Worm (Caenorhabditis elegans): Measurements from ENCODE around the gene C47D2.1.
A peak's percentile ranks its signal among the peaks of the same experiment; 100 is the strongest.

C47D2.1 gene

ce11 chrX:8241906-8242305, 27.0 kb downstream of the C47D2.1 start, which contains the start of gene endu-2:
TSS of gene endu-2 (plus strand) at chrX:8242301.
- TF ChIP-seq hlh-30 (tag; optimal IDR thresholded peaks at IDR 0.05; ENCODE audit: insufficient read depth) (peak; percentile 47), pha-4 (GFP tag; IDR thresholded peaks at IDR 0.05) (no peak), pha-4 (tag; optimal IDR thresholded peaks at IDR 0.05) (no peak), mdl-1 (tag; optimal IDR thresholded peaks at IDR 0.05) (peak in 1 of 2 experiments; percentile 35), nhr-111 (GFP tag; optimal IDR thresholded peaks at IDR 0.05) (no peak), dmd-6 (GFP tag; IDR thresholded peaks at IDR 0.05) (peak; percentile 83), mdt-29 (GFP tag; IDR thresholded peaks at IDR 0.05) (no peak), mxl-3 (GFP tag; optimal IDR thresholded peaks at IDR 0.05) (peak; percentile 39), spr-1 (tag; optimal IDR thresholded peaks at IDR 0.05) (no peak), daf-16 (GFP tag; optimal IDR thresholded peaks at IDR 0.05) (no peak), daf-16 (tag; optimal IDR thresholded peaks at IDR 0.05) (peak; percentile 57), hlh-11 (tag; optimal IDR thresholded peaks at IDR 0.05) (peak; percentile 61), dve-1 (tag; optimal IDR thresholded peaks at IDR 0.05; ENCODE audit: insufficient read depth) (peak; percentile 57), nhr-28 (tag; optimal IDR thresholded peaks at IDR 0.05) (peak; percentile 26), pqm-1 (tag; optimal IDR thresholded peaks at IDR 0.05) (peak; percentile 33)

- no peak for TF ChIP-seq ZK337.2 (GFP tag; IDR thresholded peaks at IDR 0.05)
- TF ChIP-seq hlh-30 (tag; optimal IDR thresholded peaks at IDR 0.05; ENCODE audit: insufficient read depth) = peak; percentile 24
- no peak for TF ChIP-seq fkh-10 (GFP tag; optimal IDR thresholded peaks at IDR 0.05)
- TF ChIP-seq php-3 (GFP tag; IDR thresholded peaks at IDR 0.05) = peak; percentile 85; the same call in 1 of the 2 replicates
- TF ChIP-seq hif-1 (tag; optimal IDR thresholded peaks at IDR 0.05) = peak in 1 of 2 experiments; percentile 33
- no peak for TF ChIP-seq F37D6.2 (tag; optimal IDR thresholded peaks at IDR 0.05)
- peak; percentile 87 for TF ChIP-seq tra-1 (GFP tag; IDR thresholded peaks at IDR 0.05)
- TF ChIP-seq lin-1 (GFP tag; IDR thresholded peaks at IDR 0.05) = peak; percentile 64; the same call in 1 of the 2 replicates
- TF ChIP-seq zfp-3 (GFP tag; conservative IDR thresholded peaks at IDR 0.05) = no peak
- peak; percentile 75 for TF ChIP-seq hlh-11 (tag; optimal IDR thresholded peaks at IDR 0.05)
- peak; percentile 50 for TF ChIP-seq nhr-102 (tag; optimal IDR thresholded peaks at IDR 0.05)
- TF ChIP-seq aha-1 (tag) = peak; percentile 77
- peak; percentile 97 for TF ChIP-seq dmd-6 (GFP tag; IDR thresholded peaks at IDR 0.05)
- TF ChIP-seq daf-16 (GFP tag; optimal IDR thresholded peaks at IDR 0.05) = no peak
- peak; percentile 85 for TF ChIP-seq daf-16 (tag; optimal IDR thresholded peaks at IDR 0.05)
- TF ChIP-seq cey-2 (tag; optimal IDR thresholded peaks at IDR 0.05; ENCODE audit: borderline replicate concordance, insufficient read depth) = no peak
- TF ChIP-seq nhr-28 (tag; optimal IDR thresholded peaks at IDR 0.05) = peak; percentile 80
- TF ChIP-seq dve-1 (tag; optimal IDR thresholded peaks at IDR 0.05; ENCODE audit: insufficient read depth) = peak; percentile 92
- peak; percentile 25 for TF ChIP-seq mep-1 (tag; optimal IDR thresholded peaks at IDR 0.05)
- TF ChIP-seq mes-2 (tag; optimal IDR thresholded peaks at IDR 0.05; ENCODE audit: poor library complexity, severe bottlenecking) = peak; percentile 22
- peak; percentile 39 for TF ChIP-seq nhr-48 (tag; optimal IDR thresholded peaks at IDR 0.05)
- TF ChIP-seq lsy-2 (tag; optimal IDR thresholded peaks at IDR 0.05) = peak in 1 of 2 experiments; percentile 40
- no peak for TF ChIP-seq Y5F2A.4 (GFP tag; optimal IDR thresholded peaks at IDR 0.05)
- TF ChIP-seq gei-8 (GFP tag; optimal IDR thresholded peaks at IDR 0.05) = peak; percentile 50
- TF ChIP-seq mxl-3 (GFP tag; optimal IDR thresholded peaks at IDR 0.05) = peak; percentile 91
- peak; percentile 67 for TF ChIP-seq nhr-77 (tag; optimal IDR thresholded peaks at IDR 0.05)
- no peak for TF ChIP-seq Y48G9A.11 (GFP tag; IDR thresholded peaks at IDR 0.05)
- peak; percentile 67 for TF ChIP-seq nhr-10 (tag; optimal IDR thresholded peaks at IDR 0.05)
- TF ChIP-seq madf-9 (GFP tag; conservative IDR thresholded peaks at IDR 0.05) = 0 out of 2 replicates have a peak, but pooled peaks have one; percentile 19
- peak; percentile 34 to 86 for TF ChIP-seq mdl-1 (tag; optimal IDR thresholded peaks at IDR 0.05)
- peak; percentile 82 for TF ChIP-seq pqm-1 (tag; optimal IDR thresholded peaks at IDR 0.05)
Observed at ce11 chrX:8243116-8243515, 28.3 kb downstream of the C47D2.1 start.

- TF ChIP-seq nhr-77 (tag; optimal IDR thresholded peaks at IDR 0.05) (peak; percentile 36), dve-1 (tag; optimal IDR thresholded peaks at IDR 0.05; ENCODE audit: insufficient read depth) (peak; percentile 68), daf-16 (GFP tag; optimal IDR thresholded peaks at IDR 0.05) (no peak), daf-16 (tag; optimal IDR thresholded peaks at IDR 0.05) (peak; percentile 75), php-3 (GFP tag; IDR thresholded peaks at IDR 0.05) (peak; percentile 21; the same call in 1 of the 2 replicates), mep-1 (tag; optimal IDR thresholded peaks at IDR 0.05) (no peak), nhr-28 (tag; optimal IDR thresholded peaks at IDR 0.05) (peak; percentile 43), nhr-42 (GFP tag; IDR thresholded peaks at IDR 0.05) (no peak), hlh-11 (tag; optimal IDR thresholded peaks at IDR 0.05) (peak; percentile 23), pqm-1 (tag; optimal IDR thresholded peaks at IDR 0.05) (peak; percentile 38), nhr-102 (tag; optimal IDR thresholded peaks at IDR 0.05) (no peak), dmd-6 (GFP tag; IDR thresholded peaks at IDR 0.05) (peak; percentile 67)
Observed at ce11 chrX:8246126-8246525, 31.3 kb downstream of the C47D2.1 start, which contains the start of gene kqt-2. TSS of gene kqt-2 (minus strand) at chrX:8246369.
